Fruit fly (Drosophila melanogaster) whole organism, wandering third instar larva: ENCODE measurements around the gene CG7142.

ENCODE experiments used
- CrebA ChIP-seq: fragments of 200-800 bp; sonication (Bioruptor generic); optimal IDR thresholded peaks from 2 replicates; lab custom pipeline; 2016; ENCODE audit warnings: missing biosample characterization, mild to moderate bottlenecking, missing genetic modification characterization, borderline replicate concordance
- Dfd ChIP-seq: fragments of >200 bp; optimal IDR thresholded peaks from 2 replicates; lab custom pipeline; 2017; ENCODE audit warnings: missing biosample characterization, missing genetic modification characterization
- HLH106 ChIP-seq: fragments of 200-800 bp; optimal IDR thresholded peaks from 3 replicates; lab custom pipeline; 2019; ENCODE audit warnings: missing biosample characterization, mild to moderate bottlenecking, missing genetic modification characterization, moderate library complexity
- Hr78 ChIP-seq: fragments of >200 bp; optimal IDR thresholded peaks from 2 replicates; lab custom pipeline; 2017; ENCODE audit warnings: missing biosample characterization, missing genetic modification characterization
- Hr83 ChIP-seq: fragments of 200-300 bp; sonication (Bioruptor generic); optimal IDR thresholded peaks from 2 replicates; lab custom pipeline; 2016; ENCODE audit warnings: missing biosample characterization, mild to moderate bottlenecking, missing genetic modification characterization, moderate library complexity; ENCODE audit not compliant: poor library complexity, severe bottlenecking
- N ChIP-seq: fragments of >200 bp; optimal IDR thresholded peaks from 2 replicates; lab custom pipeline; 2018; ENCODE audit warnings: missing biosample characterization, missing external identifiers, missing genetic modification characterization
- foxo ChIP-seq, 2 experiments: fragments of 200-800 bp; sonication (Bioruptor generic); optimal IDR thresholded peaks; 2 replicates in 1 of 2; 3 replicates in 1 of 2; lab custom pipeline; 2016 to 2017; ENCODE audit warnings: missing biosample characterization in 2 of 2, missing genetic modification characterization in 2 of 2
- h ChIP-seq: fragments of 200-800 bp; sonication (Bioruptor generic); optimal IDR thresholded peaks from 3 replicates; lab custom pipeline; 2016; ENCODE audit warnings: missing biosample characterization, mild to moderate bottlenecking, missing genetic modification characterization
- jim ChIP-seq: fragments of 175-275, 200-325 bp; sonication (Bioruptor generic); optimal IDR thresholded peaks from 2 replicates; lab custom pipeline; 2016; ENCODE audit warnings: missing biosample characterization, mild to moderate bottlenecking, missing genetic modification characterization
- lola ChIP-seq: fragments of >200 bp; optimal IDR thresholded peaks from 2 replicates; lab custom pipeline; 2017; ENCODE audit warnings: missing biosample characterization, missing genetic modification characterization
- sage ChIP-seq: fragments of 200-800 bp; sonication (Bioruptor generic); optimal IDR thresholded peaks from 2 replicates; lab custom pipeline; 2016; ENCODE audit warnings: missing biosample characterization, mild to moderate bottlenecking, missing genetic modification characterization

DNA sequence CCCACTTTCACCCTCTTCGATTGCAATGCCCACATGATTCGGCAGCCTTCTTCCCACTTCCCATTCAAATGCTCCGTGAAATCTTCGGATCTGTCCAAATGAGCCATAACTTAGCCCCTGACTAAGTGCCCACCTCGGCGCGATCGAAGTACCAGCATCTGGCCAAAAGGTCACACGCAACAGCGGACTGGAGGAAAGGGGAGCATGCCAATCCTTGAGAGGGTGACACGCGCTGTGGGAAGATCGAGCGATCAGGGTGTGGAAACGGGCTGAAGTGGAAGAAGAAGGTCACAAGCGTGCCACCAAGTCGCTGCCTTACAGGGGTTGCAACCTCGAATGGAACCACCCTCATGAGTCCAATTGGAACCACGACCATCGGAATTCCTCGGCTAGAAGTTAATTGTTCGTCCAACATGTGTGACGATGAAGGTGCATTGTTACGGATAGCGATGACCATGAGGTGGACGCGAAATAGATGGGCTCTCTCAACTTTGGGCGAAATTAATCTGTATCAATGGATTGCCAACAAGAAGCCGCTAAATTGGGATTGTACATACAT lies 44.5 kb downstream of the CG7142 start:
- TF ChIP-seq Hr83 (GFP tag; lab: Kevin White, UChicago) (no peak), N (GFP tag; lab: Kevin White, UChicago) (no peak), CrebA (GFP tag; lab: Kevin White, UChicago) (no peak), Dfd (GFP tag; lab: Kevin White, UChicago) (no peak), foxo (GFP tag; optimal IDR thresholded peaks at IDR 0.05; lab: Kevin White, UChicago) (no peak), Hr78 (GFP tag; lab: Kevin White, UChicago) (no peak), jim (GFP tag; lab: Kevin White, UChicago) (no peak), sage (GFP tag; lab: Kevin White, UChicago) (no peak), h (GFP tag; lab: Kevin White, UChicago) (no peak), HLH106 (tag; lab: Kevin White, UChicago) (no peak), lola (GFP tag; lab: Kevin White, UChicago) (no peak)
